Worm (Caenorhabditis elegans) whole organism, L3 larva: ENCODE results near the gene D2007.1.

ENCODE experiments used
- R02D3.7 ChIP-seq: fragments of 150-350 bp; optimal IDR thresholded peaks from 2 replicates; lab custom pipeline; 2014; ENCODE audit warnings: missing biosample characterization, missing genetic modification characterization
- ZK546.5 ChIP-seq: sonication (generic microtip); optimal IDR thresholded peaks from 2 replicates; lab custom pipeline; 2017; ENCODE audit warnings: missing biosample characterization, missing genetic modification characterization
- aly-2 ChIP-seq: fragments of 150-350 bp; optimal IDR thresholded peaks from 2 replicates; lab custom pipeline; 2014; ENCODE audit warnings: missing biosample characterization, missing genetic modification characterization
- ceh-16 ChIP-seq: sonication (generic microtip); optimal IDR thresholded peaks from 2 replicates; lab custom pipeline; 2017; ENCODE audit warnings: missing biosample characterization, missing genetic modification characterization
- ceh-82 ChIP-seq: fragments of 150-350 bp; optimal IDR thresholded peaks from 2 replicates; lab custom pipeline; 2014; ENCODE audit warnings: missing biosample characterization, missing genetic modification characterization
- egl-27 ChIP-seq: sonication (generic microtip); optimal IDR thresholded peaks from 4 replicates; lab custom pipeline; 2017; ENCODE audit warnings: missing biosample characterization, missing genetic modification reagents, missing genetic modification characterization
- egl-5 ChIP-seq: fragments of 150-350 bp; optimal IDR thresholded peaks from 2 replicates; lab custom pipeline; 2017; ENCODE audit warnings: missing biosample characterization, missing genetic modification reagents, missing genetic modification characterization, inconsistent platforms
- elt-1 ChIP-seq: fragments of 150-350 bp; optimal IDR thresholded peaks from 2 replicates; lab custom pipeline; 2014; ENCODE audit warnings: missing biosample characterization, missing genetic modification characterization
- elt-2 ChIP-seq: sonication (generic microtip); optimal IDR thresholded peaks from 2 replicates; lab custom pipeline; 2016; ENCODE audit warnings: missing genetic modification reagents, mild to moderate bottlenecking, missing genetic modification characterization, missing compliant biosample characterization
- fkh-10 ChIP-seq: sonication (generic microtip); optimal IDR thresholded peaks from 2 replicates; lab custom pipeline; 2017; ENCODE audit warnings: missing biosample characterization, missing genetic modification reagents, missing genetic modification characterization
- fkh-2 ChIP-seq: fragments of 150-350 bp; optimal IDR thresholded peaks from 2 replicates; lab custom pipeline; 2014; ENCODE audit warnings: missing biosample characterization, missing genetic modification reagents, missing genetic modification characterization
- fos-1 ChIP-seq: fragments of 150-350 bp; optimal IDR thresholded peaks from 2 replicates; lab custom pipeline; 2014; ENCODE audit warnings: missing biosample characterization, missing genetic modification characterization
- hmg-11 ChIP-seq: sonication (generic microtip); optimal IDR thresholded peaks from 2 replicates; lab custom pipeline; 2016; ENCODE audit warnings: missing genetic modification characterization, missing compliant biosample characterization
- lin-15B ChIP-seq: fragments of 150-350 bp; optimal IDR thresholded peaks from 2 replicates; lab custom pipeline; 2014; ENCODE audit warnings: missing biosample characterization, missing genetic modification characterization
- lin-39 ChIP-seq: fragments of 150-350 bp; optimal IDR thresholded peaks from 2 replicates; lab custom pipeline; 2018; ENCODE audit warnings: missing biosample characterization, missing genetic modification reagents, missing genetic modification characterization
- lsy-12 ChIP-seq: sonication (generic microtip); optimal IDR thresholded peaks from 2 replicates; lab custom pipeline; 2016; ENCODE audit warnings: mild to moderate bottlenecking, missing genetic modification characterization, missing compliant biosample characterization
- mdl-1 ChIP-seq: fragments of 150-350 bp; optimal IDR thresholded peaks from 2 replicates; lab custom pipeline; 2014; ENCODE audit warnings: missing biosample characterization, missing genetic modification characterization
- mml-1 ChIP-seq: fragments of 150-350 bp; sonication (generic microtip); optimal IDR thresholded peaks from 3 replicates; lab custom pipeline; 2014; ENCODE audit warnings: missing biosample characterization, missing genetic modification characterization
- nfya-1 ChIP-seq: sonication (generic microtip); optimal IDR thresholded peaks from 2 replicates; lab custom pipeline; 2017; ENCODE audit warnings: missing genetic modification characterization, mild to moderate bottlenecking, missing compliant biosample characterization, antibody characterized with exemption, moderate library complexity; ENCODE audit not compliant: insufficient read depth
- nhr-12 ChIP-seq: fragments of 150-350 bp; optimal IDR thresholded peaks from 2 replicates; lab custom pipeline; 2014; ENCODE audit warnings: missing biosample characterization, missing genetic modification characterization
- nhr-237 ChIP-seq: fragments of 150-350 bp; optimal IDR thresholded peaks from 2 replicates; lab custom pipeline; 2014; ENCODE audit warnings: missing biosample characterization, missing genetic modification characterization
- nhr-25 ChIP-seq: sonication (generic microtip); optimal IDR thresholded peaks from 2 replicates; lab custom pipeline; 2017; ENCODE audit warnings: missing biosample characterization, missing genetic modification characterization
- nhr-43 ChIP-seq: sonication (generic microtip); optimal IDR thresholded peaks from 2 replicates; lab custom pipeline; 2016; ENCODE audit warnings: mild to moderate bottlenecking, missing genetic modification characterization, missing compliant biosample characterization; ENCODE audit not compliant: poor library complexity, severe bottlenecking
- nhr-76 ChIP-seq: fragments of 150-350 bp; sonication (generic microtip); optimal IDR thresholded peaks from 5 replicates; lab custom pipeline; 2014; ENCODE audit warnings: missing biosample characterization, missing genetic modification characterization
- nhr-77 ChIP-seq: fragments of 150-350 bp; optimal IDR thresholded peaks from 2 replicates; lab custom pipeline; 2014; ENCODE audit warnings: missing biosample characterization, missing genetic modification characterization
- pha-4 ChIP-seq: fragments of 150-350 bp; optimal IDR thresholded peaks from 2 replicates; lab custom pipeline; 2014; ENCODE audit warnings: missing biosample characterization, missing genetic modification reagents, missing genetic modification characterization
- pqm-1 ChIP-seq: fragments of 150-350 bp; optimal IDR thresholded peaks from 2 replicates; lab custom pipeline; 2017; ENCODE audit warnings: missing biosample characterization, missing genetic modification characterization, inconsistent platforms
- skn-1 ChIP-seq: fragments of 150-350 bp; optimal IDR thresholded peaks from 2 replicates; lab custom pipeline; 2014; ENCODE audit warnings: missing biosample characterization, missing genetic modification characterization
- snpc-4 ChIP-seq: fragments of 150-350 bp; optimal IDR thresholded peaks from 2 replicates; lab custom pipeline; 2014; ENCODE audit warnings: missing biosample characterization, missing genetic modification characterization
- zag-1 ChIP-seq: fragments of 150-350 bp; optimal IDR thresholded peaks from 2 replicates; lab custom pipeline; 2014; ENCODE audit warnings: missing biosample characterization, missing genetic modification characterization
- ztf-11 ChIP-seq: fragments of 150-350 bp; optimal IDR thresholded peaks from 2 replicates; lab custom pipeline; 2014; ENCODE audit warnings: missing biosample characterization, missing genetic modification characterization

D2007.1 gene

DNA sequence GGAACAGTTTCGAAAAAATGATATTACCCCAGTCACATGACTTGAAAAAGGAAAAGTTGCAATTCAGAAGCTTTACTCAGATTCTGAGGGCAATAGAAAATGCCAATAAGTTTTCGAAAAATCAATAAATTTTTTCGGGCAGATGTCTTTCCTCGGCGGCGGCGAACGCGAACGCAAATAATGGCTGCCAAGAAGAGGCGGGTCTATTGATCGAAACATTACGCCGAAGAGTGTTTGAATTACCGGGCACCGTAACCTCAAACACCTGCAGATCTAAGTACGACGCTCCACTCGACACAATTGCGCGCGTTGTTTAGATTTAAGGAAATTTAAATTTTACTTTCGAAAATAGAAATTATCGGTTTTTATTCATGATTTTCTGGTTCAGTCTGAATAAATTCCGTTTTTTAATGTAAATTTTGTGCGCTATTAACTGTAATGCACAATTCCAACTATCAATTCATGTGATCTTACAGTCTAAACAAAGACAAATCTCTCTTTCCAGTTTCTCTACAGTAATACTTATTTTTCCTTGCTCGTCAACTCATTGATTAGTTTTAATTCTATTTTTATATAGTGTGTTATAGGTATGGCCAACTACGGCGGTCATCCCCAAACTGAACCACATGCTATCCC, 8.6 kb downstream of the D2007.1 start, which contains the start of gene prp-8 (continued):
- peak; percentile 24 for TF ChIP-seq elt-1 (tag; lab: Kevin White, UChicago)
- TF ChIP-seq aly-2: no peak
- TF ChIP-seq, all 47 proteins: peak for 22

DNA sequence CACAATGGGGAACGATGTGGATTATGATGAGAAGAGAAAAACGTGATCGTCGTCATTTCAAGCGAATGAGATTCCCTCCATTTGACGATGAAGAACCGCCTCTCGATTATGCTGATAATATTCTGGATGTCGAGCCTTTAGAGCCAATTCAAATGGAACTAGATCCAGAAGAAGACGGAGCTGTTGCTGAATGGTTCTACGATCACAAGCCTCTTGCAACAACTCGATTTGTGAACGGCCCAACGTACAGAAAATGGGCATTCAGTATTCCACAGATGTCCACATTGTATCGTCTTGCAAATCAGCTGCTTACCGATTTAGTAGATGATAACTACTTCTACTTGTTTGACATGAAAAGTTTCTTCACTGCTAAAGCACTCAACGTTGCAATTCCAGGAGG, 9.5 kb downstream of the D2007.1 start:
- TF ChIP-seq lsy-12 (no peak), fkh-2 (no peak), zag-1 (tag; lab: Kevin White, UChicago) (no peak)

DNA sequence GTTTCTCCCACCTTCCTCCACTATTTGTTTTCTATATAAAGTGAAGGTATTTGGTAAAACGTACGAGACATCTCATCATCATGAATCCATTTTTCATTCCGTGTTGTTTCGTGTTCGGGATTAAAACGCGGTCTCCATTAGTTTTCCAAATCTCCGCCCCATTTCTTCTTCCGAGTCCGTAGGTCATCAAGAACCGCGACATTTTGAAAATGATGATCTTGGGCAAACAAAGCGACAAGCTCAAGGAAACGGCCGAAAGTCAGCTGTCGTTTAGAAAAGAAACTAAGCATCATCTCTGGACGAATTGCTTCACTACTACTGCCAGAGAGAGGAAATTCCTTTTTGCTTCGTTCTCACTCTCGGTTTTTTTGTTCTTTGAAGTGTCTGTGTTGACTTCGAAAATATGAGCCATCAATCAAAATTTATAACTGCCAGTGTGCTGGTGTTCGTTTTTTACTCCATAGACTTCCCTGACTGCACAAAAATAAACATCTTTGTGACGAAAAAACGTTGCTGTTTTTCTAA, 17.4 kb downstream of the D2007.1 start:
- TF ChIP-seq lin-39 (tag; lab: Kevin White, UChicago) (peak; percentile 58), egl-5 (tag; lab: Kevin White, UChicago) (peak; percentile 54), ztf-11 (tag; lab: Kevin White, UChicago) (no peak)

DNA sequence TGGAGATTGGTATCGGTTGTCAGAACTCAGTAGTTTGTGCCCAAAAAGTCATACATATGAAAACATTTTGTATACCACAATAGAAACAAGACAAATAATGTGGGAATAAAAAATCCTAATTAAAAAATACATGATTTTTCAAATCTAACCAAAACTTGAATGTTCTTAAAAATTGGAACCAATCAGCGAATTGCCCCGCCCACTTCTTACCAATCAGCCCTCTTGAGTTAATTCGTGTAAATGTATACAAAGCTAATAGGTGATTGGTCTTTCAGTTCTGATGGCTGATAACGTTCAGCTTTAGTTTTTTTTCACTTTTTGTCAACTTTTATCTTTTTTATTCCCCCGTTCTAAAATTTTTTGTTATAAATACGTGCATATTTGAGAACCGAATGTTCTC, 20.0 kb downstream of the D2007.1 start:
- TF ChIP-seq nfya-1 (tag; lab: Kevin White, UChicago): peak; percentile 86
- no peak for TF ChIP-seq lin-15B (tag; lab: Kevin White, UChicago)
- TF ChIP-seq, all 47 proteins: peak for 1

DNA sequence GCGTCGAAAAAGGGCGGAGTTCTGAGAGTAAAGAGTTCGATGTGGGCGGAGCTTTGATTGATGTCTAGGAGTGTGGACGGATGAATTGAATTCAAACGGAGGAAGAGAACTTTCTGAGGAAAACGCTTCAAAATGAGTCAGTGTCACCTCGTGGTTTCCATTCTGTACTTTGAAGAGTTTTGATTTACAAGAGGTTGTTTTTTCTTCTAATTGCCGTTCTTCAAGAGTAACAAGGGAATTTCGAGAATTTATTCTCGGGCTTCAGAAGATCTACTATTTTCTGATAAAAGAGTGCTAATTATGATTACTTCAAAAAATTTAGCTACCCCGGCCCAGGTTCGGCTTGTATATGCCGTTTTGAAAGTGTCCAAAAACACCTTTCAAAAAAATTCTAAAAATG, 21.0 kb downstream of the D2007.1 start, which contains the start of gene C50C3.12:
TSS of gene C50C3.12 (plus strand) at position 301 of the 400 bp plus-strand sequence.
- TF ChIP-seq elt-2 (tag; lab: Kevin White, UChicago) (no peak), pqm-1 (tag; lab: Kevin White, UChicago) (no peak), nhr-43 (tag; lab: Kevin White, UChicago) (no peak), nhr-77 (tag; lab: Kevin White, UChicago) (no peak), snpc-4 (tag; lab: Kevin White, UChicago) (no peak), fos-1 (tag; lab: Kevin White, UChicago) (no peak), egl-27 (tag; lab: Kevin White, UChicago) (no peak), lsy-12 (no peak), nhr-76 (no peak)
- TF ChIP-seq, all 47 proteins: peak for 0

DNA sequence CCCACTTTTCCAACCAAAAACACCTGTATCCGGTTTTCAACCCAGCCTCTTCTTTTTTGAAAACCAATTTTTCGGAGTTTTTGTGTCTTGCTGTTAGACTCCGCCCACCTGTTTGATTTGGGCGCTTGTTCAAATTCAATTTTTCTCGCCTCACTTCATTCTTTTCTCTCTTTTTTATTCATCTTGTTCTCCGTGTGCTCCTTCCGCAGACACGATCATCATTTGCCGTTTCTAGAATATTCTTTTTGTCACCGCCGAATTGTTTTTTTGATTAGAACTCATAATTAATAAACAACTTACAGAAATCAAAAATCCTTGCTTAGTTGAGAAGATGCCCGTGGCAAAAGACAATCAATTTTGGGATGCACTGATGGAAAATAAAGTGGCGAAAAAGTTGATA, 23.7 kb downstream of the D2007.1 start, which contains the start of gene C50C3.5:
TSS of gene C50C3.5 (plus strand) at position 301 of the 400 bp plus-strand sequence.
- TF ChIP-seq egl-5 (tag; lab: Kevin White, UChicago) (no peak), zag-1 (tag; lab: Kevin White, UChicago) (no peak), pha-4 (no peak), ZK546.5 (no peak), aly-2 (no peak), ceh-82 (no peak), hmg-11 (tag; lab: Kevin White, UChicago) (no peak), nhr-25 (no peak), nhr-237 (no peak), nhr-12 (tag; lab: Kevin White, UChicago) (no peak), skn-1 (tag; lab: Kevin White, UChicago) (no peak), lin-39 (tag; lab: Kevin White, UChicago) (no peak), nhr-43 (tag; lab: Kevin White, UChicago) (no peak), fkh-10 (GFP tag; lab: Kevin White, UChicago) (no peak), ceh-16 (tag; lab: Kevin White, UChicago) (no peak), mdl-1 (no peak), mml-1 (tag; lab: Kevin White, UChicago) (no peak), elt-2 (tag; lab: Kevin White, UChicago) (no peak), fkh-2 (no peak), R02D3.7 (tag; lab: Kevin White, UChicago) (no peak)
